Worm (Caenorhabditis elegans): ENCODE results near the gene lnp-1.

- no peak for TF ChIP-seq ama-1 (optimal IDR thresholded peaks at IDR 0.05)
- no peak for TF ChIP-seq unc-30 (tag; optimal IDR thresholded peaks at IDR 0.05)
- TF ChIP-seq nhr-77 (tag; optimal IDR thresholded peaks at IDR 0.05), result no peak
- no peak for TF ChIP-seq ztf-4 (tag; optimal IDR thresholded peaks at IDR 0.05)
- no peak for TF ChIP-seq nhr-12 (tag; optimal IDR thresholded peaks at IDR 0.05)
- TF ChIP-seq ceh-88 (GFP tag; IDR thresholded peaks at IDR 0.05), result no peak
- TF ChIP-seq unc-62 (GFP tag; optimal IDR thresholded peaks at IDR 0.05), result no peak
These were observed 13.7 kb upstream of the lnp-1 start for ce11 chrX:4574873-4575272.
